Worm (Caenorhabditis elegans) whole organism, L4 larva: ENCODE measurements around the gene ufd-2.

Experiments used
- F26F4.8 ChIP-seq: fragments of 200-800 bp; sonication (Bioruptor generic); conservative IDR thresholded peaks from 2 replicates; pipeline ENCODE4 v1.3.6; 2022; ENCODE audit warnings: missing genetic modification characterization, missing compliant biosample characterization
- F44E2.7 ChIP-seq: fragments of 200-800 bp; sonication (Bioruptor generic); IDR thresholded peaks from 2 replicates; pipeline ENCODE4 v2.1.2; 2022; ENCODE audit warnings: missing genetic modification characterization, missing compliant biosample characterization
- F49E8.2 ChIP-seq: sonication (generic microtip); optimal IDR thresholded peaks from 2 replicates; lab custom pipeline; 2016; ENCODE audit warnings: missing compliant biosample characterization, mild to moderate bottlenecking, missing genetic modification characterization, borderline replicate concordance
- R02D3.7 ChIP-seq: fragments of 150-350 bp; sonication (generic microtip); optimal IDR thresholded peaks from 3 replicates; lab custom pipeline; 2014; ENCODE audit warnings: missing biosample characterization, missing genetic modification characterization
- T20F7.1 ChIP-seq: fragments of 200-800 bp; sonication (Bioruptor generic); optimal IDR thresholded peaks from 2 replicates; lab custom pipeline; 2018; ENCODE audit warnings: mild to moderate bottlenecking, missing genetic modification characterization, missing compliant biosample characterization
- Y48G9A.11 ChIP-seq: fragments of 200-800 bp; sonication (Bioruptor generic); IDR thresholded peaks from 2 replicates; pipeline ENCODE4 v1.3.6; 2022; ENCODE audit warnings: missing genetic modification reagents, missing genetic modification characterization, missing compliant biosample characterization
- aha-1 ChIP-seq: fragments of 150-350 bp; peaks from one replicate; lab custom pipeline; 2014; ENCODE audit warnings: missing biosample characterization, missing genetic modification characterization
- ama-1 ChIP-seq: fragments of 150-350 bp; optimal IDR thresholded peaks from 2 replicates; lab custom pipeline; 2014; ENCODE audit warnings: inconsistent platforms, mixed read lengths
- arid-1 ChIP-seq: fragments of 200-800 bp; sonication (Bioruptor generic); conservative IDR thresholded peaks from 2 replicates; pipeline ENCODE4 v1.3.6; 2022; ENCODE audit warnings: missing genetic modification reagents, missing genetic modification characterization, missing compliant biosample characterization
- ceh-20 ChIP-seq: fragments of 200-800 bp; sonication (Bioruptor generic); IDR thresholded peaks from 2 replicates; pipeline ENCODE4 v1.3.6; 2022; ENCODE audit warnings: missing genetic modification reagents, missing genetic modification characterization, missing compliant biosample characterization
- ceh-82 ChIP-seq: sonication (generic microtip); optimal IDR thresholded peaks from 2 replicates; lab custom pipeline; 2017; ENCODE audit warnings: missing biosample characterization, missing genetic modification characterization
- dmd-6 ChIP-seq: fragments of 200-800 bp; sonication (Bioruptor generic); IDR thresholded peaks from 2 replicates; pipeline ENCODE4 v1.3.6; 2022; ENCODE audit warnings: missing genetic modification reagents, missing genetic modification characterization, missing compliant biosample characterization
- dpl-1 ChIP-seq: fragments of 150-350 bp; optimal IDR thresholded peaks from 2 replicates; lab custom pipeline; 2014; ENCODE audit warnings: missing biosample characterization, missing genetic modification reagents, missing genetic modification characterization
- duxl-1 ChIP-seq: sonication (generic microtip); optimal IDR thresholded peaks from 2 replicates; lab custom pipeline; 2016; ENCODE audit warnings: mild to moderate bottlenecking, missing genetic modification characterization, moderate library complexity, missing compliant biosample characterization; ENCODE audit not compliant: poor library complexity
- fkh-10 ChIP-seq: fragments of 150-350 bp; optimal IDR thresholded peaks from 2 replicates; lab custom pipeline; 2014; ENCODE audit warnings: missing biosample characterization, missing genetic modification reagents, missing genetic modification characterization
- gei-8 ChIP-seq: fragments of 200-800 bp; sonication (Bioruptor generic); optimal IDR thresholded peaks from 2 replicates; lab custom pipeline; 2018; ENCODE audit warnings: mild to moderate bottlenecking, missing genetic modification characterization, missing compliant biosample characterization
- hlh-30 ChIP-seq: sonication (generic microtip); optimal IDR thresholded peaks from 2 replicates; lab custom pipeline; 2017; ENCODE audit warnings: antibody characterized with exemption, mild to moderate bottlenecking, missing genetic modification characterization, missing compliant biosample characterization; ENCODE audit not compliant: insufficient read depth
- hmg-1.1 ChIP-seq: fragments of 200-800 bp; sonication (Bioruptor generic); IDR thresholded peaks from 2 replicates; pipeline ENCODE4 v1.3.6; 2022; ENCODE audit warnings: missing genetic modification reagents, missing genetic modification characterization, missing compliant biosample characterization
- lin-38 ChIP-seq: fragments of 200-800 bp; sonication (Bioruptor generic); IDR thresholded peaks from 2 replicates; pipeline ENCODE4 v1.3.6; 2022; ENCODE audit warnings: missing genetic modification reagents, missing genetic modification characterization, missing compliant biosample characterization
- lsy-2 ChIP-seq, 2 experiments: fragments of 150-350 bp in 1 of 2; sonication (generic microtip) in 1 of 2; optimal IDR thresholded peaks; 2 replicates each; lab custom pipeline; 2014 to 2017; ENCODE audit warnings: missing biosample characterization in 2 of 2, missing genetic modification characterization in 2 of 2
- mdl-1 ChIP-seq, 2 experiments: fragments of 150-350 bp in 1 of 2; sonication (generic microtip) in 1 of 2; optimal IDR thresholded peaks; 2 replicates each; lab custom pipeline; 2014 to 2017; ENCODE audit warnings: missing biosample characterization in 2 of 2, missing genetic modification characterization in 2 of 2
- mdt-29 ChIP-seq: fragments of 200-800 bp; sonication (Bioruptor generic); IDR thresholded peaks from 2 replicates; pipeline ENCODE4 v1.3.6; 2022; ENCODE audit warnings: missing genetic modification reagents, missing genetic modification characterization, missing compliant biosample characterization
- mes-2 ChIP-seq: sonication (generic microtip); optimal IDR thresholded peaks from 2 replicates; lab custom pipeline; 2016; ENCODE audit warnings: missing genotype, mild to moderate bottlenecking, missing genetic modification characterization, missing compliant biosample characterization; ENCODE audit not compliant: poor library complexity, severe bottlenecking
- nhr-10 ChIP-seq: fragments of 150-350 bp; optimal IDR thresholded peaks from 2 replicates; lab custom pipeline; 2014; ENCODE audit warnings: missing biosample characterization, missing genetic modification characterization
- nhr-237 ChIP-seq: sonication (generic microtip); optimal IDR thresholded peaks from 2 replicates; lab custom pipeline; 2017; ENCODE audit warnings: missing biosample characterization, missing genetic modification characterization
- nhr-6 ChIP-seq: fragments of 150-350 bp; optimal IDR thresholded peaks from 2 replicates; lab custom pipeline; 2014; ENCODE audit warnings: missing biosample characterization, missing genetic modification characterization
- sdz-12 ChIP-seq: fragments of 200-800 bp; sonication (Bioruptor generic); optimal IDR thresholded peaks from 2 replicates; lab custom pipeline; 2018; ENCODE audit warnings: mild to moderate bottlenecking, missing genetic modification characterization, missing compliant biosample characterization
- spr-1 ChIP-seq: sonication (generic microtip); optimal IDR thresholded peaks from 2 replicates; lab custom pipeline; 2016; ENCODE audit warnings: mild to moderate bottlenecking, missing genetic modification characterization, missing compliant biosample characterization
- unc-62 ChIP-seq, 3 experiments: fragments of 150-350 bp in 1 of 3; sonication (generic microtip); optimal IDR thresholded peaks in 2 of 3; peaks in 1 of 3; 1 replicate in 1 of 3; 2 replicates in 2 of 3; lab custom pipeline; 2014 to 2017; ENCODE audit warnings: missing biosample characterization in 3 of 3, missing genetic modification characterization in 3 of 3, missing genetic modification reagents in 3 of 3, missing genotype in 1 of 3
- zip-2 ChIP-seq: fragments of 150-350 bp; optimal IDR thresholded peaks from 2 replicates; lab custom pipeline; 2014; ENCODE audit warnings: missing biosample characterization, missing genetic modification characterization
- ztf-7 ChIP-seq: fragments of 150-350 bp; optimal IDR thresholded peaks from 2 replicates; lab custom pipeline; 2014; ENCODE audit warnings: missing biosample characterization, missing genetic modification characterization

ufd-2 gene

ce11 chrII:8039416-8039815 is 23.1 kb upstream of the ufd-2 start, which contains the start of the genes ubh-4 and algn-6 (continued):
- no peak for TF ChIP-seq mdt-29 (GFP tag; lab: Robert Waterston, UW)
- TF ChIP-seq nhr-10 (tag; lab: Kevin White, UChicago) = no peak
- TF ChIP-seq lsy-2 (tag; optimal IDR thresholded peaks at IDR 0.05; lab: Kevin White, UChicago) = peak; percentile 38 to 95
- TF ChIP-seq, all 104 proteins: peak for 24

- TF ChIP-seq hlh-30 = peak; percentile 70
- TF ChIP-seq T20F7.1 (GFP tag; lab: Kevin White, UChicago) = peak; percentile 96
- TF ChIP-seq dpl-1 (GFP tag; lab: Kevin White, UChicago) = peak; percentile 26
- TF ChIP-seq mes-2 (tag; lab: Kevin White, UChicago) = peak; percentile 39
- no peak for TF ChIP-seq ama-1 (lab: Kevin White, UChicago)
- TF ChIP-seq nhr-6 (tag; lab: Kevin White, UChicago) = peak; percentile 9
- no peak for TF ChIP-seq F44E2.7 (GFP tag; lab: Robert Waterston, UW)
- TF ChIP-seq aha-1 (tag; lab: Kevin White, UChicago) = peak; percentile 50
- TF ChIP-seq zip-2 (tag; lab: Kevin White, UChicago) = no peak
- TF ChIP-seq ceh-82 (tag; lab: Kevin White, UChicago) = no peak
- TF ChIP-seq lsy-2 (tag; optimal IDR thresholded peaks at IDR 0.05; lab: Kevin White, UChicago) = peak in 1 of 2 experiments; percentile 74
- TF ChIP-seq Y48G9A.11 (GFP tag; lab: Robert Waterston, UW) = 0 out of 2 replicates have a peak, but pooled peaks have one; percentile 37
- TF ChIP-seq lin-38 (GFP tag; lab: Robert Waterston, UW) = peak; percentile 57
- TF ChIP-seq F26F4.8 (GFP tag; lab: Robert Waterston, UW) = no peak
Observed at ce11 chrII:8041642-8042041, 20.9 kb upstream of the ufd-2 start.

- TF ChIP-seq nhr-237 (tag; lab: Kevin White, UChicago) (no peak), hmg-1.1 (GFP tag; lab: Robert Waterston, UW) (no peak), nhr-6 (tag; lab: Kevin White, UChicago) (no peak), sdz-12 (GFP tag; lab: Kevin White, UChicago) (no peak), fkh-10 (GFP tag; lab: Kevin White, UChicago) (no peak), mdl-1 (tag; optimal IDR thresholded peaks at IDR 0.05; lab: Kevin White, UChicago) (no peak), R02D3.7 (tag; lab: Kevin White, UChicago) (no peak), dmd-6 (GFP tag; lab: Robert Waterston, UW) (no peak)
Observed at ce11 chrII:8042289-8042688, 20.3 kb upstream of the ufd-2 start, which contains the start of gene T05H10.1. Gene T05H10.1 (plus strand): TSS chrII:8042589.

ce11 chrII:8047264-8047663 is 15.3 kb upstream of the ufd-2 start, which contains the start of gene apn-1:
Gene apn-1 (plus strand): TSS chrII:8047564.
- no peak for TF ChIP-seq spr-1
- peak in 1 of 2 experiments; percentile 52 for TF ChIP-seq unc-62 (GFP tag; optimal IDR thresholded peaks at IDR 0.05 in 1 of 2; lab: Kevin White, UChicago)
- TF ChIP-seq unc-62 (tag; optimal IDR thresholded peaks at IDR 0.05; lab: Kevin White, UChicago) = no peak

ce11 chrII:8050477-8050876 is 12.1 kb upstream of the ufd-2 start, which contains the start of gene mtre-1:
Gene mtre-1 (minus strand): TSS chrII:8050577.
- TF ChIP-seq unc-62 (GFP tag; optimal IDR thresholded peaks at IDR 0.05 in 1 of 2; lab: Kevin White, UChicago) = peak in 1 of 2 experiments; percentile 15
- TF ChIP-seq unc-62 (tag; optimal IDR thresholded peaks at IDR 0.05; lab: Kevin White, UChicago) = no peak
- no peak for TF ChIP-seq fkh-10 (GFP tag; lab: Kevin White, UChicago)
- no peak for TF ChIP-seq sdz-12 (GFP tag; lab: Kevin White, UChicago)

ce11 chrII:8051330-8051729 is 11.2 kb upstream of the ufd-2 start:
- TF ChIP-seq aha-1 (tag; lab: Kevin White, UChicago) (peak; percentile 88), F49E8.2 (tag; lab: Kevin White, UChicago) (no peak)

- TF ChIP-seq arid-1 (GFP tag; lab: Robert Waterston, UW) (no peak), ztf-7 (tag; lab: Kevin White, UChicago) (no peak), F26F4.8 (GFP tag; lab: Robert Waterston, UW) (no peak), dpl-1 (GFP tag; lab: Kevin White, UChicago) (no peak), unc-62 (GFP tag; optimal IDR thresholded peaks at IDR 0.05 in 1 of 2; lab: Kevin White, UChicago) (peak in 1 of 2 experiments; percentile 7), unc-62 (tag; optimal IDR thresholded peaks at IDR 0.05; lab: Kevin White, UChicago) (no peak), ceh-20 (GFP tag; lab: Robert Waterston, UW) (no peak), gei-8 (no peak), duxl-1 (tag; lab: Kevin White, UChicago) (no peak)
Observed at ce11 chrII:8052172-8052571, 10.4 kb upstream of the ufd-2 start.
